Worm (Caenorhabditis elegans) whole organism, L3 larva: ENCODE measurements around the gene cyp-31A5.

Source experiments
- R02D3.7 ChIP-seq: fragments of 150-350 bp; optimal IDR thresholded peaks from 2 replicates; lab custom pipeline; 2014; ENCODE audit warnings: missing biosample characterization, missing genetic modification characterization
- ZK546.5 ChIP-seq: sonication (generic microtip); optimal IDR thresholded peaks from 2 replicates; lab custom pipeline; 2017; ENCODE audit warnings: missing biosample characterization, missing genetic modification characterization
- aly-2 ChIP-seq: fragments of 150-350 bp; optimal IDR thresholded peaks from 2 replicates; lab custom pipeline; 2014; ENCODE audit warnings: missing biosample characterization, missing genetic modification characterization
- ama-1 ChIP-seq: fragments of 150-350 bp; optimal IDR thresholded peaks from 2 replicates; lab custom pipeline; 2018
- ceh-16 ChIP-seq: sonication (generic microtip); optimal IDR thresholded peaks from 2 replicates; lab custom pipeline; 2017; ENCODE audit warnings: missing biosample characterization, missing genetic modification characterization
- ceh-28 ChIP-seq: fragments of 150-350 bp; optimal IDR thresholded peaks from 2 replicates; lab custom pipeline; 2014; ENCODE audit warnings: missing biosample characterization, missing genetic modification reagents, missing genetic modification characterization
- ceh-82 ChIP-seq: fragments of 150-350 bp; optimal IDR thresholded peaks from 2 replicates; lab custom pipeline; 2014; ENCODE audit warnings: missing biosample characterization, missing genetic modification characterization
- ceh-9 ChIP-seq: sonication (generic microtip); optimal IDR thresholded peaks from 2 replicates; lab custom pipeline; 2018; ENCODE audit warnings: missing biosample characterization, missing genetic modification characterization
- daf-12 ChIP-seq: fragments of 150-350 bp; optimal IDR thresholded peaks from 2 replicates; lab custom pipeline; 2014; ENCODE audit warnings: missing biosample characterization, missing genetic modification reagents, missing genetic modification characterization
- egl-27 ChIP-seq: sonication (generic microtip); optimal IDR thresholded peaks from 4 replicates; lab custom pipeline; 2017; ENCODE audit warnings: missing biosample characterization, missing genetic modification reagents, missing genetic modification characterization
- egl-5 ChIP-seq: fragments of 150-350 bp; optimal IDR thresholded peaks from 2 replicates; lab custom pipeline; 2017; ENCODE audit warnings: missing biosample characterization, missing genetic modification reagents, missing genetic modification characterization, inconsistent platforms
- elt-1 ChIP-seq: fragments of 150-350 bp; optimal IDR thresholded peaks from 2 replicates; lab custom pipeline; 2014; ENCODE audit warnings: missing biosample characterization, missing genetic modification characterization
- elt-2 ChIP-seq: sonication (generic microtip); optimal IDR thresholded peaks from 2 replicates; lab custom pipeline; 2016; ENCODE audit warnings: missing genetic modification reagents, mild to moderate bottlenecking, missing genetic modification characterization, missing compliant biosample characterization
- elt-3 ChIP-seq, 3 experiments: fragments of 150-350 bp in 1 of 3; sonication (generic microtip) in 2 of 3; optimal IDR thresholded peaks; 2 replicates in 2 of 3; 4 replicates in 1 of 3; lab custom pipeline; 2014 to 2017; ENCODE audit warnings: missing biosample characterization in 3 of 3, missing genetic modification characterization in 3 of 3
- eor-1 ChIP-seq, 2 experiments: fragments of 150-350 bp; optimal IDR thresholded peaks; 2 replicates each; lab custom pipeline; 2014 to 2018; ENCODE audit warnings: missing biosample characterization in 2 of 2, missing genetic modification characterization in 2 of 2
- fkh-10 ChIP-seq: sonication (generic microtip); optimal IDR thresholded peaks from 2 replicates; lab custom pipeline; 2017; ENCODE audit warnings: missing biosample characterization, missing genetic modification reagents, missing genetic modification characterization
- fkh-2 ChIP-seq: fragments of 150-350 bp; optimal IDR thresholded peaks from 2 replicates; lab custom pipeline; 2014; ENCODE audit warnings: missing biosample characterization, missing genetic modification reagents, missing genetic modification characterization
- fos-1 ChIP-seq: fragments of 150-350 bp; optimal IDR thresholded peaks from 2 replicates; lab custom pipeline; 2014; ENCODE audit warnings: missing biosample characterization, missing genetic modification characterization
- hmg-11 ChIP-seq: sonication (generic microtip); optimal IDR thresholded peaks from 2 replicates; lab custom pipeline; 2016; ENCODE audit warnings: missing genetic modification characterization, missing compliant biosample characterization
- jun-1 ChIP-seq: fragments of 150-350 bp; optimal IDR thresholded peaks from 2 replicates; lab custom pipeline; 2014; ENCODE audit warnings: missing biosample characterization, missing genetic modification reagents, missing genetic modification characterization
- lin-15B ChIP-seq: fragments of 150-350 bp; optimal IDR thresholded peaks from 2 replicates; lab custom pipeline; 2014; ENCODE audit warnings: missing biosample characterization, missing genetic modification characterization
- lin-39 ChIP-seq: fragments of 150-350 bp; optimal IDR thresholded peaks from 2 replicates; lab custom pipeline; 2018; ENCODE audit warnings: missing biosample characterization, missing genetic modification reagents, missing genetic modification characterization
- lsy-12 ChIP-seq: sonication (generic microtip); optimal IDR thresholded peaks from 2 replicates; lab custom pipeline; 2016; ENCODE audit warnings: mild to moderate bottlenecking, missing genetic modification characterization, missing compliant biosample characterization
- mdl-1 ChIP-seq: fragments of 150-350 bp; optimal IDR thresholded peaks from 2 replicates; lab custom pipeline; 2014; ENCODE audit warnings: missing biosample characterization, missing genetic modification characterization
- mml-1 ChIP-seq: fragments of 150-350 bp; sonication (generic microtip); optimal IDR thresholded peaks from 3 replicates; lab custom pipeline; 2014; ENCODE audit warnings: missing biosample characterization, missing genetic modification characterization
- nfya-1 ChIP-seq: sonication (generic microtip); optimal IDR thresholded peaks from 2 replicates; lab custom pipeline; 2017; ENCODE audit warnings: missing genetic modification characterization, mild to moderate bottlenecking, missing compliant biosample characterization, antibody characterized with exemption, moderate library complexity; ENCODE audit not compliant: insufficient read depth
- nhr-11 ChIP-seq: fragments of 150-350 bp; optimal IDR thresholded peaks from 2 replicates; lab custom pipeline; 2014; ENCODE audit warnings: missing biosample characterization, missing genetic modification characterization
- nhr-12 ChIP-seq: fragments of 150-350 bp; optimal IDR thresholded peaks from 2 replicates; lab custom pipeline; 2014; ENCODE audit warnings: missing biosample characterization, missing genetic modification characterization
- nhr-23 ChIP-seq: fragments of 150-350 bp; optimal IDR thresholded peaks from 2 replicates; lab custom pipeline; 2014; ENCODE audit warnings: missing biosample characterization, missing genetic modification reagents, missing genetic modification characterization
- nhr-237 ChIP-seq: fragments of 150-350 bp; optimal IDR thresholded peaks from 2 replicates; lab custom pipeline; 2014; ENCODE audit warnings: missing biosample characterization, missing genetic modification characterization
- nhr-25 ChIP-seq: sonication (generic microtip); optimal IDR thresholded peaks from 2 replicates; lab custom pipeline; 2017; ENCODE audit warnings: missing biosample characterization, missing genetic modification characterization
- nhr-28 ChIP-seq: fragments of 150-350 bp; optimal IDR thresholded peaks from 2 replicates; lab custom pipeline; 2014; ENCODE audit warnings: missing biosample characterization, missing genetic modification characterization
- nhr-43 ChIP-seq: sonication (generic microtip); optimal IDR thresholded peaks from 2 replicates; lab custom pipeline; 2016; ENCODE audit warnings: mild to moderate bottlenecking, missing genetic modification characterization, missing compliant biosample characterization; ENCODE audit not compliant: poor library complexity, severe bottlenecking
- nhr-67 ChIP-seq: fragments of 150-350 bp; optimal IDR thresholded peaks from 2 replicates; lab custom pipeline; 2014; ENCODE audit warnings: missing biosample characterization, missing genetic modification characterization
- nhr-76 ChIP-seq: fragments of 150-350 bp; sonication (generic microtip); optimal IDR thresholded peaks from 5 replicates; lab custom pipeline; 2014; ENCODE audit warnings: missing biosample characterization, missing genetic modification characterization
- nhr-77 ChIP-seq: fragments of 150-350 bp; optimal IDR thresholded peaks from 2 replicates; lab custom pipeline; 2014; ENCODE audit warnings: missing biosample characterization, missing genetic modification characterization
- pha-4 ChIP-seq: fragments of 150-350 bp; optimal IDR thresholded peaks from 2 replicates; lab custom pipeline; 2014; ENCODE audit warnings: missing biosample characterization, missing genetic modification reagents, missing genetic modification characterization
- pqm-1 ChIP-seq: fragments of 150-350 bp; optimal IDR thresholded peaks from 2 replicates; lab custom pipeline; 2017; ENCODE audit warnings: missing biosample characterization, missing genetic modification characterization, inconsistent platforms
- sea-2 ChIP-seq: fragments of 150-350 bp; sonication (generic microtip); optimal IDR thresholded peaks from 4 replicates; lab custom pipeline; 2014; ENCODE audit warnings: missing biosample characterization, missing genetic modification reagents, missing genetic modification characterization
- skn-1 ChIP-seq: fragments of 150-350 bp; optimal IDR thresholded peaks from 2 replicates; lab custom pipeline; 2014; ENCODE audit warnings: missing biosample characterization, missing genetic modification characterization
- snpc-4 ChIP-seq: fragments of 150-350 bp; optimal IDR thresholded peaks from 2 replicates; lab custom pipeline; 2014; ENCODE audit warnings: missing biosample characterization, missing genetic modification characterization
- tbx-2 ChIP-seq: sonication (generic microtip); optimal IDR thresholded peaks from 2 replicates; lab custom pipeline; 2016; ENCODE audit warnings: mild to moderate bottlenecking, missing genetic modification characterization, missing compliant biosample characterization
- unc-39 ChIP-seq: sonication (generic microtip); optimal IDR thresholded peaks from 4 replicates; lab custom pipeline; 2017; ENCODE audit warnings: missing biosample characterization, missing genetic modification characterization
- unc-62 ChIP-seq: fragments of 150-350 bp; sonication (generic microtip); optimal IDR thresholded peaks from 4 replicates; lab custom pipeline; 2014; ENCODE audit warnings: missing biosample characterization, missing genetic modification reagents, missing genetic modification characterization
- zag-1 ChIP-seq: fragments of 150-350 bp; optimal IDR thresholded peaks from 2 replicates; lab custom pipeline; 2014; ENCODE audit warnings: missing biosample characterization, missing genetic modification characterization
- ztf-11 ChIP-seq: fragments of 150-350 bp; optimal IDR thresholded peaks from 2 replicates; lab custom pipeline; 2014; ENCODE audit warnings: missing biosample characterization, missing genetic modification characterization
- ztf-4 ChIP-seq: fragments of 150-350 bp; optimal IDR thresholded peaks from 2 replicates; lab custom pipeline; 2014; ENCODE audit warnings: missing biosample characterization, missing genetic modification characterization

Gene cyp-31A5

ce11 chrIV:13386903-13387302 lies 14.2 kb upstream of the cyp-31A5 start, which contains the start of gene lsm-3:
Gene lsm-3, plus strand, starts transcription at chrIV:13387203.
- TF ChIP-seq nhr-28 (tag; lab: Kevin White, UChicago): no peak
- TF ChIP-seq aly-2: no peak
- TF ChIP-seq pha-4: no peak
- no peak for TF ChIP-seq unc-62 (GFP tag; lab: Kevin White, UChicago)
- TF ChIP-seq ceh-28 (tag; lab: Kevin White, UChicago): no peak
- no peak for TF ChIP-seq tbx-2 (tag; lab: Kevin White, UChicago)
- TF ChIP-seq unc-39: no peak
- no peak for TF ChIP-seq nhr-12 (tag; lab: Kevin White, UChicago)
- no peak for TF ChIP-seq nhr-25 (tag; lab: Kevin White, UChicago)
- TF ChIP-seq zag-1 (tag; lab: Kevin White, UChicago): no peak
- no peak for TF ChIP-seq mdl-1 (tag; lab: Kevin White, UChicago)
- TF ChIP-seq ZK546.5 (tag; lab: Kevin White, UChicago): no peak
- TF ChIP-seq lin-15B (tag; lab: Kevin White, UChicago): no peak
- no peak for TF ChIP-seq elt-1 (tag; lab: Kevin White, UChicago)
- TF ChIP-seq lsy-12 (tag; lab: Kevin White, UChicago): no peak

ce11 chrIV:13388779-13389178 lies 12.3 kb upstream of the cyp-31A5 start:
- TF ChIP-seq egl-5 (tag; lab: Kevin White, UChicago): no peak
- no peak for TF ChIP-seq nhr-76 (tag; lab: Kevin White, UChicago)
- no peak for TF ChIP-seq tbx-2 (tag; lab: Kevin White, UChicago)
- no peak for TF ChIP-seq lin-15B (tag; lab: Kevin White, UChicago)
- TF ChIP-seq nhr-12 (tag; lab: Kevin White, UChicago): no peak
- TF ChIP-seq nhr-11: no peak
- no peak for TF ChIP-seq mml-1
- no peak for TF ChIP-seq daf-12
- TF ChIP-seq nhr-28 (tag; lab: Kevin White, UChicago): no peak
- no peak for TF ChIP-seq R02D3.7 (tag; lab: Kevin White, UChicago)
- no peak for TF ChIP-seq egl-27 (tag; lab: Kevin White, UChicago)
- no peak for TF ChIP-seq nhr-67
- TF ChIP-seq zag-1 (tag; lab: Kevin White, UChicago): no peak
- TF ChIP-seq fos-1 (tag; lab: Kevin White, UChicago): no peak
- TF ChIP-seq nhr-77: peak; percentile 40
- no peak for TF ChIP-seq eor-1 (tag; optimal IDR thresholded peaks at IDR 0.05; lab: Kevin White, UChicago)
- TF ChIP-seq nfya-1 (tag; lab: Kevin White, UChicago): peak; percentile 9
- TF ChIP-seq ztf-11: no peak
- no peak for TF ChIP-seq nhr-237 (tag; lab: Kevin White, UChicago)
- TF ChIP-seq pha-4: no peak
- no peak for TF ChIP-seq snpc-4 (tag; lab: Kevin White, UChicago)
- peak; percentile 0 for TF ChIP-seq nhr-25 (tag; lab: Kevin White, UChicago)
- no peak for TF ChIP-seq sea-2 (GFP tag; lab: Kevin White, UChicago)
- TF ChIP-seq unc-62 (GFP tag; lab: Kevin White, UChicago): no peak
- TF ChIP-seq lin-39: no peak
- peak; percentile 38 for TF ChIP-seq jun-1 (tag; lab: Kevin White, UChicago)
- no peak for TF ChIP-seq mdl-1 (tag; lab: Kevin White, UChicago)
- peak; percentile 51 for TF ChIP-seq lsy-12 (tag; lab: Kevin White, UChicago)
- TF ChIP-seq fkh-10 (GFP tag; lab: Kevin White, UChicago): no peak
- TF ChIP-seq ceh-16 (tag; lab: Kevin White, UChicago): no peak
- TF ChIP-seq pqm-1 (tag; lab: Kevin White, UChicago): peak; percentile 19
- TF ChIP-seq ceh-28 (tag; lab: Kevin White, UChicago): no peak
- TF ChIP-seq skn-1 (tag; lab: Kevin White, UChicago): no peak
- TF ChIP-seq ceh-9 (tag; lab: Kevin White, UChicago): no peak
- no peak for TF ChIP-seq elt-1 (tag; lab: Kevin White, UChicago)
- TF ChIP-seq aly-2: peak; percentile 49
- no peak for TF ChIP-seq ceh-82 (tag; lab: Kevin White, UChicago)
- peak; percentile 12 for TF ChIP-seq elt-2 (tag; lab: Kevin White, UChicago)
- TF ChIP-seq ama-1 (lab: Kevin White, UChicago): peak; percentile 80
- TF ChIP-seq elt-3 (tag; optimal IDR thresholded peaks at IDR 0.05; lab: Kevin White, UChicago): no peak
- TF ChIP-seq ZK546.5 (tag; lab: Kevin White, UChicago): no peak
- peak; percentile 35 for TF ChIP-seq nhr-23
- peak; percentile 54 for TF ChIP-seq nhr-43
- peak; percentile 3 for TF ChIP-seq hmg-11
- TF ChIP-seq unc-39: no peak
- TF ChIP-seq ztf-4: peak; percentile 76
- TF ChIP-seq fkh-2 (tag; lab: Kevin White, UChicago): no peak
